Fruit fly (Drosophila melanogaster) whole organism, pupa: ENCODE results near the gene CG2182.

Source experiments
- CG10348 ChIP-seq: fragments of 200-800 bp; sonication (Bioruptor generic); IDR thresholded peaks from 2 replicates; pipeline ENCODE4 v1.3.6; 2022; ENCODE audit warnings: missing biosample characterization, missing genetic modification characterization
- CG12605 ChIP-seq: fragments of 200-800 bp; sonication (Bioruptor generic); IDR thresholded peaks from 2 replicates; pipeline ENCODE4 v1.3.6; 2022; ENCODE audit warnings: missing biosample characterization, missing genetic modification characterization
- CG13204 ChIP-seq: fragments of 200-800 bp; sonication (Bioruptor generic); optimal IDR thresholded peaks from 2 replicates; lab custom pipeline; 2018; ENCODE audit warnings: missing biosample characterization, mild to moderate bottlenecking, missing genetic modification characterization, moderate library complexity
- CG14655 ChIP-seq: fragments of 200-800 bp; sonication (Bioruptor generic); optimal IDR thresholded peaks from 3 replicates; lab custom pipeline; 2017; ENCODE audit warnings: mild to moderate bottlenecking, missing biosample characterization, missing genetic modification reagents, missing genetic modification characterization
- CG15710 ChIP-seq: fragments of 200-800 bp; sonication (Bioruptor generic); optimal IDR thresholded peaks from 2 replicates; lab custom pipeline; 2018; ENCODE audit warnings: missing biosample characterization, mild to moderate bottlenecking, missing genetic modification characterization, moderate library complexity
- CG17806 ChIP-seq: fragments of 200-800 bp; sonication (Bioruptor generic); optimal IDR thresholded peaks from 2 replicates; lab custom pipeline; 2018; ENCODE audit warnings: missing biosample characterization, mild to moderate bottlenecking, missing genetic modification characterization, moderate library complexity
- CG32121 ChIP-seq: fragments of 200-800 bp; sonication (Bioruptor generic); IDR thresholded peaks from 2 replicates; pipeline ENCODE4 v1.3.6; 2022; ENCODE audit warnings: missing biosample characterization, missing genetic modification characterization
- CG34367 ChIP-seq: fragments of 200-800 bp; sonication (Bioruptor generic); optimal IDR thresholded peaks from 2 replicates; lab custom pipeline; 2018; ENCODE audit warnings: missing biosample characterization, mild to moderate bottlenecking, missing genetic modification characterization
- CG4496 ChIP-seq: fragments of 200-800 bp; sonication (Bioruptor generic); IDR thresholded peaks from 3 replicates; pipeline ENCODE4 v1.3.6; 2022; ENCODE audit warnings: missing biosample characterization, missing genetic modification characterization
- CG8159 ChIP-seq: fragments of 200-800 bp; sonication (Bioruptor generic); optimal IDR thresholded peaks from 3 replicates; lab custom pipeline; 2018; ENCODE audit warnings: missing biosample characterization, mild to moderate bottlenecking, missing genetic modification characterization, moderate library complexity
- CG8301 ChIP-seq: fragments of 200-800 bp; sonication (Bioruptor generic); optimal IDR thresholded peaks from 2 replicates; lab custom pipeline; 2018; ENCODE audit warnings: missing biosample characterization, mild to moderate bottlenecking, missing genetic modification characterization
- CG9948 ChIP-seq: fragments of 200-800 bp; sonication (Bioruptor generic); optimal IDR thresholded peaks from 2 replicates; lab custom pipeline; 2018; ENCODE audit warnings: missing biosample characterization, mild to moderate bottlenecking, missing genetic modification characterization, moderate library complexity
- D1 ChIP-seq: fragments of 200-800 bp; sonication (Bioruptor generic); optimal IDR thresholded peaks from 2 replicates; lab custom pipeline; 2018; ENCODE audit warnings: missing biosample characterization, mild to moderate bottlenecking, missing genetic modification characterization, moderate library complexity
- EcR ChIP-seq: fragments of 200-800 bp; sonication (Bioruptor generic); optimal IDR thresholded peaks from 3 replicates; lab custom pipeline; 2019; ENCODE audit warnings: missing biosample characterization, missing genetic modification characterization, mild to moderate bottlenecking, moderate library complexity, missing genetic modification reagents
- Ets98B ChIP-seq: fragments of 200-800 bp; sonication (Bioruptor generic); IDR thresholded peaks from 2 replicates; pipeline ENCODE4 v1.3.6; 2022; ENCODE audit warnings: missing biosample characterization, missing genetic modification characterization
- Pif1A ChIP-seq: fragments of 200-800 bp; sonication (Bioruptor generic); optimal IDR thresholded peaks from 3 replicates; lab custom pipeline; 2016; ENCODE audit warnings: missing biosample characterization, missing genetic modification characterization
- Pif1B ChIP-seq: fragments of 200-800 bp; sonication (Bioruptor generic); optimal IDR thresholded peaks from 3 replicates; lab custom pipeline; 2016; ENCODE audit warnings: missing biosample characterization, missing genetic modification characterization
- Snoo ChIP-seq: fragments of 200-800 bp; sonication (Bioruptor generic); optimal IDR thresholded peaks from 3 replicates; lab custom pipeline; 2017; ENCODE audit warnings: missing biosample characterization, mild to moderate bottlenecking, missing genetic modification characterization, inconsistent platforms
- fd96Ca ChIP-seq: fragments of 200-800 bp; sonication (Bioruptor generic); IDR thresholded peaks from 3 replicates; pipeline ENCODE4 v1.3.6; 2022; ENCODE audit warnings: missing biosample characterization, missing genetic modification characterization
- gl ChIP-seq: fragments of 200-800 bp; sonication (Bioruptor generic); optimal IDR thresholded peaks from 2 replicates; lab custom pipeline; 2018; ENCODE audit warnings: missing biosample characterization, mild to moderate bottlenecking, missing genetic modification characterization
- rn ChIP-seq: fragments of 200-800 bp; sonication (Bioruptor generic); IDR thresholded peaks from 2 replicates; pipeline ENCODE4 v1.3.6; 2022; ENCODE audit warnings: missing biosample characterization, missing genetic modification characterization

Gene CG2182

DNA sequence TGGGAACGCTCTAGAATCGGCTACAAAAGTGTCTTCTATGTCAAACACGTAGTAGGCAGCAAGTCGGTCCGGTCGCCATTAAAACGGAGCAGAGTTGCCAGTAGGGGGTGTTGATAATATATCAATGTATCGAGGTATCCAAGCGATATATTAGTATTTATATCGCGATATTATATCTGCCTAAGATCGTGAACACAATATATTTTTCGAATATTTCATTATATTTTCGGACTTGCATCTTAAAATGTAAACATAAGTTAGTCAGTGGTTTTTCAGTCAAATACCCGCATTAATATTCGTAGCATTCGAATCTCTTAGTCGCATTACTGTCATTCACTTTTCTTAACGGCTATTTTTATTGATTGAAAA, at the start of gene CG2182:
Gene CG2182 (minus strand): TSS at position 84 of the 369 bp plus-strand sequence.
- no peak for TF ChIP-seq Pif1B (GFP tag; lab: Kevin White, UChicago)
- TF ChIP-seq CG9948 (tag; lab: Kevin White, UChicago), result no peak
- TF ChIP-seq CG8159 (tag; lab: Kevin White, UChicago), result no peak
- TF ChIP-seq D1 (tag; lab: Kevin White, UChicago), result no peak
- no peak for TF ChIP-seq Snoo (tag; lab: Kevin White, UChicago)

DNA sequence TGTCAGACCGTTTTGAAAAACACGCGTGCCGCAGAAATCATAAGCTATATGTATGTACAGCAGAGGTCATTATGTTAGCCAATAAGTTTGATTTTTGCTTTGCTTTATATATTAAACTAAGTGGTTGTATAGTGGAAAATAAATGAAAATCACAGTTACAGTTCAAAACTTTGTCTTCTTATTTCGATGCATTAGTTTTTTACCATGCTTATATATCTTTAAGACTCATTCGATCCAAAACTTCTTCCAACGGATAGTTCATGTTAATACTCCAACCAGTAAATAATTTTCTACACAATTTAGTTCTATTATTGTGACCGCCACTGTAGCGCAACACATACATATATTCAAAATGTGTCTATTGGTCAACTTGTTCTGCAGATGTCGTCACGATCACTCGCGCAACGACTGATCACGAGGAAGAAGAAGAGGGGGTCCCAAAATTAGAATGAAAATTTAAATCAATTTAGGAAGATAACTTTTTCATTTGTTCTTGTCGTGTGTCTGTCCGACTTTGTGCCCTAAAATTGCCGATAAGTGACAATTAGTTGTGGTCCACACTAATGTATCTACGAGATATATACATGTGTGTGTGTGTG, 45.9 kb upstream of the CG2182 start:
- TF ChIP-seq CG13204 (GFP tag; lab: Kevin White, UChicago) (no peak), CG12605 (GFP tag; lab: Robert Waterston, UW) (no peak), CG14655 (GFP tag; lab: Kevin White, UChicago) (peak; percentile 71), CG4496 (GFP tag; lab: Robert Waterston, UW) (peak; percentile 57; the same call in 2 of the 3 replicates), CG32121 (GFP tag; lab: Robert Waterston, UW) (0 out of 2 replicates have a peak, but pooled peaks have one; percentile 8), CG9948 (tag; lab: Kevin White, UChicago) (no peak), Ets98B (GFP tag; lab: Robert Waterston, UW) (peak; percentile 25; the same call in 1 of the 2 replicates), CG15710 (tag; lab: Kevin White, UChicago) (no peak), rn (GFP tag; lab: Robert Waterston, UW) (no peak), fd96Ca (GFP tag; lab: Robert Waterston, UW) (no peak), Pif1A (peak; percentile 38), CG34367 (tag; lab: Kevin White, UChicago) (peak; percentile 23), Snoo (tag; lab: Kevin White, UChicago) (no peak), gl (tag; lab: Kevin White, UChicago) (no peak), CG8159 (tag; lab: Kevin White, UChicago) (peak; percentile 58), EcR (GFP tag; lab: Kevin White, UChicago) (no peak)

DNA sequence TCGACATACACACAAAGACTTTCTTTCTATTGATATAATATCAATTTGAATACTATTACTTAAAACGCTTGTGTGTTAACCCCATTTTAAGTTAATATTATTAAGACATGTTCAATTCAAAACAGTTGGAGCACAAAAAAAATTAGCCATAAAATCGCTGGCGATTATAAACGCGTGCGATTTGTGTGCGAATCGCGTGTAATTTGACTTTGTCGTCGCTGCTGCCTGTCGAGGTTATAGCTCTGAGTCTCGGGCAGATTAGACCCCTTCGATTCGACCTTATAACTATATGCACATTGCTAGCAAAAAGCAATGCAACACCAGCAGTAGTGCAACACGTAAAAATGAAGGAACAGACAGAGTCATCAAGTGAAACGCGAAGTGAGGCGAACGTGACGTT, 45.3 kb upstream of the CG2182 start:
- TF ChIP-seq CG32121 (GFP tag; lab: Robert Waterston, UW), result no peak
- TF ChIP-seq fd96Ca (GFP tag; lab: Robert Waterston, UW), result no peak
- TF ChIP-seq CG13204 (GFP tag; lab: Kevin White, UChicago), result no peak
- no peak for TF ChIP-seq CG10348
- no peak for TF ChIP-seq Pif1A
- TF ChIP-seq CG17806, result no peak
- TF ChIP-seq D1 (tag; lab: Kevin White, UChicago), result no peak
- no peak for TF ChIP-seq EcR (GFP tag; lab: Kevin White, UChicago)
- no peak for TF ChIP-seq rn (GFP tag; lab: Robert Waterston, UW)

DNA sequence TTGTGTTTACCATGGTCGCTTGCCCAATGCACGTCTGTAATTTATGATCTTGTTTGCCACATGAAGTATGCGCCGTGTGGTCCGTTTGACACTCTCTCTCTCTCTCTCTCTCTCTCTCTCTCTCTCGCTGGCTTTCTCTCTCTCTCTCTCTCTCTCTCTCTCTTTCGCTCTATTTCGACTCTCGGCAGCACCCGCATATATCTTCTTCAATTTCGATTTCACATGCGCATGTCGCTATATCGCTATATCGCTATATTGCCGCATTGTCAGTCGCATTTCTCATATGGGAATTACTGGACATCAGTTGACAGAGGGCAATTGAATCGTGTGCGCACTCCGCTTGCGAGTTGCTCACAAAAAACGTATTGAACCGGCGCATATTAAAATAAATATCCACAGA, 41.4 kb upstream of the CG2182 start:
- peak; percentile 29; the same call in 1 of the 2 replicates for TF ChIP-seq CG32121 (GFP tag; lab: Robert Waterston, UW)
- TF ChIP-seq Ets98B (GFP tag; lab: Robert Waterston, UW), result peak; percentile 42; the same call in 1 of the 2 replicates
- no peak for TF ChIP-seq EcR (GFP tag; lab: Kevin White, UChicago)
- peak; percentile 51; the same call in 1 of the 3 replicates for TF ChIP-seq CG4496 (GFP tag; lab: Robert Waterston, UW)

DNA sequence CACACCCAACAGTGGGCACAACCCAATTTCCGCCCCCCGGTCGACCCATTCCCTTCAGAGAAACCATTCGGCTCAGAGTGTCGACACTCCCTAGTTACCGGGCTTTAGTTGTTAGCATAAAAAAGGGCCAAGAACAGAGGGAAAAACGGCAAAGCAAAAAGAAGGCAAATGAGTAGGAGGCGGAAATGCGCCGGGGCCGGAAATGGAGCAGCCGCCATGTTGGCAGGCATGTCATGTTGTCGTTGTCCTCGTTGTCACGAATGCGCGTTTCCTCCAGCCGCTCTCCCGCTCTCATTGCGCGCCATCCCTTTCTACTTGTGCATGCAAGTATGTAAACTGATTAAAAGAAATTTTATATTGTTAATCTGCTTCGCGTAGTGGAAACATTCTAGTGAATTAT, 36.7 kb upstream of the CG2182 start:
- TF ChIP-seq CG9948 (tag; lab: Kevin White, UChicago) (no peak), CG4496 (GFP tag; lab: Robert Waterston, UW) (peak; percentile 29; the same call in 1 of the 3 replicates)

DNA sequence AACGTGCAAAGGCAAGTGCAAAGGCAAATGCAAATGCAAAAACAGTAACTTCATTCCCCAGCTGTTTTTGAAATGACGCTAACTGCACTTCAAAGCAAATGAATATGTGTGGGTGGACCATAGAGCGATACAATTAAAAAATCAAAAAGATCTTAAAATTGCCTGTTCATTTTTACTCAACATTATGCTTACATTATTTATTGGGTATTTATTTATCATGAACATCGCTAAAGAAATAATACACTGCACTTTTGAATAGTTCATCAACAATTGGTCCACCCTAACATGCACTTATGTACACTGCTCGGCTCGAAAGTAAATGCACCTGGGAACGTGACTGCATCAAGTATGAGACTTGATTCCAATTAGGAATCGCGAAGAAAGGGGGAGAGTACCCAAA, 34.7 kb upstream of the CG2182 start:
- TF ChIP-seq CG15710 (tag; lab: Kevin White, UChicago) (peak; percentile 40), rn (GFP tag; lab: Robert Waterston, UW) (0 out of 2 replicates have a peak, but pooled peaks have one; percentile 22), CG8159 (tag; lab: Kevin White, UChicago) (peak; percentile 84), CG14655 (GFP tag; lab: Kevin White, UChicago) (peak; percentile 61), Snoo (tag; lab: Kevin White, UChicago) (peak; percentile 11), Pif1B (GFP tag; lab: Kevin White, UChicago) (peak; percentile 36), CG34367 (tag; lab: Kevin White, UChicago) (peak; percentile 49), CG13204 (GFP tag; lab: Kevin White, UChicago) (no peak), fd96Ca (GFP tag; lab: Robert Waterston, UW) (peak; percentile 62; the same call in 2 of the 3 replicates), Pif1A (peak; percentile 76), Ets98B (GFP tag; lab: Robert Waterston, UW) (peak; percentile 84), CG9948 (tag; lab: Kevin White, UChicago) (no peak), CG4496 (GFP tag; lab: Robert Waterston, UW) (peak; percentile 89), gl (tag; lab: Kevin White, UChicago) (no peak), CG12605 (GFP tag; lab: Robert Waterston, UW) (peak; percentile 81), CG32121 (GFP tag; lab: Robert Waterston, UW) (peak; percentile 81), CG8301 (tag; lab: Kevin White, UChicago) (peak; percentile 78), CG10348 (no peak)
